Worm (Caenorhabditis elegans): ENCODE results near the gene clec-135.

clec-135 gene

ce11 chrII:4288111-4288510 is 29.5 kb upstream of the clec-135 start, which contains the start of gene C01F1.6:
Gene C01F1.6 (minus strand): TSS chrII:4288211.
- no peak for TF ChIP-seq T22C8.4 (GFP tag; IDR thresholded peaks at IDR 0.05)
- TF ChIP-seq ref-1 (GFP tag; conservative IDR thresholded peaks at IDR 0.05): no peak

- TF ChIP-seq ztf-23 (GFP tag; IDR thresholded peaks at IDR 0.05) (no peak), T22C8.4 (GFP tag; IDR thresholded peaks at IDR 0.05) (no peak), med-1 (GFP tag; optimal IDR thresholded peaks at IDR 0.05; ENCODE audit: insufficient read depth) (no peak), flt-1 (GFP tag; IDR thresholded peaks at IDR 0.05) (no peak), klf-2 (GFP tag; conservative IDR thresholded peaks at IDR 0.05) (no peak), cog-1 (tag; optimal IDR thresholded peaks at IDR 0.05) (no peak), ztf-29 (GFP tag; IDR thresholded peaks at IDR 0.05) (no peak), tab-1 (GFP tag; IDR thresholded peaks at IDR 0.05) (no peak), ref-1 (GFP tag; conservative IDR thresholded peaks at IDR 0.05) (no peak)
Measured at ce11 chrII:4286921-4287320, 28.3 kb upstream of the clec-135 start.

ce11 chrII:4284305-4285193 is 26.0 kb upstream of the clec-135 start:
- TF ChIP-seq flt-1 (GFP tag; IDR thresholded peaks at IDR 0.05) (no peak), T22C8.4 (GFP tag; IDR thresholded peaks at IDR 0.05) (no peak), klf-2 (GFP tag; conservative IDR thresholded peaks at IDR 0.05) (no peak), cog-1 (tag; optimal IDR thresholded peaks at IDR 0.05) (no peak), ztf-29 (GFP tag; IDR thresholded peaks at IDR 0.05) (no peak), ztf-23 (GFP tag; IDR thresholded peaks at IDR 0.05) (no peak), tab-1 (GFP tag; IDR thresholded peaks at IDR 0.05) (no peak), ref-1 (GFP tag; conservative IDR thresholded peaks at IDR 0.05) (no peak), med-1 (GFP tag; optimal IDR thresholded peaks at IDR 0.05; ENCODE audit: insufficient read depth) (no peak)

- TF ChIP-seq flt-1 (GFP tag; IDR thresholded peaks at IDR 0.05): 0 out of 2 replicates have a peak, but pooled peaks have one; percentile 34
- no peak for TF ChIP-seq ztf-29 (GFP tag; IDR thresholded peaks at IDR 0.05)
- no peak for TF ChIP-seq T22C8.4 (GFP tag; IDR thresholded peaks at IDR 0.05)
- no peak for TF ChIP-seq cog-1 (tag; optimal IDR thresholded peaks at IDR 0.05)
- TF ChIP-seq klf-2 (GFP tag; conservative IDR thresholded peaks at IDR 0.05): no peak
- no peak for TF ChIP-seq tab-1 (GFP tag; IDR thresholded peaks at IDR 0.05)
- TF ChIP-seq med-1 (GFP tag; optimal IDR thresholded peaks at IDR 0.05; ENCODE audit: insufficient read depth): no peak
Measured at ce11 chrII:4281743-4282142, 23.2 kb upstream of the clec-135 start, which contains the start of gene C01F1.5. Gene C01F1.5 (minus strand): TSS chrII:4281845.

ce11 chrII:4277639-4278038 is 19.1 kb upstream of the clec-135 start:
- TF ChIP-seq ztf-29 (GFP tag; IDR thresholded peaks at IDR 0.05) (0 out of 2 replicates have a peak, but pooled peaks have one; percentile 32), klf-2 (GFP tag; conservative IDR thresholded peaks at IDR 0.05) (no peak), ref-1 (GFP tag; conservative IDR thresholded peaks at IDR 0.05) (no peak)

ce11 chrII:4276924-4277323 is 18.3 kb upstream of the clec-135 start:
- TF ChIP-seq med-1 (GFP tag; optimal IDR thresholded peaks at IDR 0.05; ENCODE audit: insufficient read depth) (no peak), klf-2 (GFP tag; conservative IDR thresholded peaks at IDR 0.05) (no peak), ztf-23 (GFP tag; IDR thresholded peaks at IDR 0.05) (no peak), cog-1 (tag; optimal IDR thresholded peaks at IDR 0.05) (no peak), flt-1 (GFP tag; IDR thresholded peaks at IDR 0.05) (no peak), T22C8.4 (GFP tag; IDR thresholded peaks at IDR 0.05) (no peak), ztf-29 (GFP tag; IDR thresholded peaks at IDR 0.05) (no peak), tab-1 (GFP tag; IDR thresholded peaks at IDR 0.05) (no peak), ref-1 (GFP tag; conservative IDR thresholded peaks at IDR 0.05) (no peak)

ce11 chrII:4275637-4276252 is 17.2 kb upstream of the clec-135 start, which contains the start of gene npr-42:
Gene npr-42 (plus strand): TSS chrII:4276202.
- TF ChIP-seq med-1 (GFP tag; optimal IDR thresholded peaks at IDR 0.05; ENCODE audit: insufficient read depth) (no peak), cog-1 (tag; optimal IDR thresholded peaks at IDR 0.05) (no peak), flt-1 (GFP tag; IDR thresholded peaks at IDR 0.05) (no peak), ref-1 (GFP tag; conservative IDR thresholded peaks at IDR 0.05) (no peak), klf-2 (GFP tag; conservative IDR thresholded peaks at IDR 0.05) (no peak), ztf-29 (GFP tag; IDR thresholded peaks at IDR 0.05) (no peak), ztf-23 (GFP tag; IDR thresholded peaks at IDR 0.05) (no peak), tab-1 (GFP tag; IDR thresholded peaks at IDR 0.05) (no peak), T22C8.4 (GFP tag; IDR thresholded peaks at IDR 0.05) (no peak)

- TF ChIP-seq klf-2 (GFP tag; conservative IDR thresholded peaks at IDR 0.05): no peak
- TF ChIP-seq tab-1 (GFP tag; IDR thresholded peaks at IDR 0.05): no peak
- TF ChIP-seq T22C8.4 (GFP tag; IDR thresholded peaks at IDR 0.05): no peak
- TF ChIP-seq flt-1 (GFP tag; IDR thresholded peaks at IDR 0.05): no peak
- TF ChIP-seq ref-1 (GFP tag; conservative IDR thresholded peaks at IDR 0.05): no peak
- no peak for TF ChIP-seq ztf-29 (GFP tag; IDR thresholded peaks at IDR 0.05)
- TF ChIP-seq cog-1 (tag; optimal IDR thresholded peaks at IDR 0.05): no peak
- TF ChIP-seq ztf-23 (GFP tag; IDR thresholded peaks at IDR 0.05): no peak
- no peak for TF ChIP-seq med-1 (GFP tag; optimal IDR thresholded peaks at IDR 0.05; ENCODE audit: insufficient read depth)
Measured at ce11 chrII:4267711-4268110, 9.1 kb upstream of the clec-135 start.

- TF ChIP-seq T22C8.4 (GFP tag; IDR thresholded peaks at IDR 0.05) (peak; percentile 89), ztf-29 (GFP tag; IDR thresholded peaks at IDR 0.05) (no peak), tab-1 (GFP tag; IDR thresholded peaks at IDR 0.05) (no peak)
Measured at ce11 chrII:4256541-4257001, 2.0 kb downstream of the clec-135 start, which contains the start of gene C16A11.7. Gene C16A11.7 (minus strand): TSS chrII:4256951.

All from whole organism, midembryonic.